Fruit fly (Drosophila melanogaster) whole organism, embryonic: ENCODE results near the gene Dhc62B.
A peak's percentile ranks its signal among the peaks of the same experiment; 100 is the strongest.

Source experiments
- Ada2b ChIP-seq: fragments of 200-800 bp; sonication (Bioruptor generic); IDR thresholded peaks from 2 replicates; pipeline ENCODE4 v1.3.6; 2022; ENCODE audit warnings: missing biosample characterization, missing genetic modification characterization
- Atf6 ChIP-seq: fragments of 200-800 bp; sonication (Bioruptor generic); IDR thresholded peaks from 2 replicates; pipeline ENCODE4 v1.3.6; 2022; ENCODE audit warnings: missing biosample characterization, missing genetic modification characterization
- Blimp-1 ChIP-seq: fragments of 200-800 bp; sonication (Bioruptor generic); optimal IDR thresholded peaks from 3 replicates; lab custom pipeline; 2018; ENCODE audit warnings: missing biosample characterization, missing genetic modification characterization, mild to moderate bottlenecking, moderate library complexity, missing genetic modification reagents
- Bteb2 ChIP-seq: fragments of 200-800 bp; sonication (Bioruptor generic); optimal IDR thresholded peaks from 2 replicates; lab custom pipeline; 2016; ENCODE audit warnings: missing biosample characterization, missing genetic modification characterization
- CG1024 ChIP-seq: fragments of 200-800 bp; sonication (Bioruptor generic); IDR thresholded peaks from 2 replicates; pipeline ENCODE4 v1.3.6; 2022; ENCODE audit warnings: missing biosample characterization, missing genetic modification characterization
- CG10959 ChIP-seq: fragments of 200-800 bp; sonication (Bioruptor generic); IDR thresholded peaks from 2 replicates; pipeline ENCODE4 v1.3.6; 2022; ENCODE audit warnings: missing biosample characterization, missing genetic modification characterization
- CG12071 ChIP-seq: fragments of 200-800 bp; sonication (Bioruptor generic); optimal IDR thresholded peaks from 3 replicates; lab custom pipeline; 2018; ENCODE audit warnings: missing biosample characterization, mild to moderate bottlenecking, missing genetic modification characterization
- CG12155 ChIP-seq: fragments of 200-800 bp; sonication (Bioruptor generic); optimal IDR thresholded peaks from 3 replicates; lab custom pipeline; 2016; ENCODE audit warnings: missing biosample characterization, missing genetic modification characterization
- CG13296 ChIP-seq: fragments of 200-800 bp; sonication (Bioruptor generic); optimal IDR thresholded peaks from 3 replicates; lab custom pipeline; 2018; ENCODE audit warnings: missing biosample characterization, mild to moderate bottlenecking, missing genetic modification characterization
- CG14014 ChIP-seq: fragments of 200-800 bp; sonication (Bioruptor generic); IDR thresholded peaks from 2 replicates; pipeline ENCODE4 v1.3.6; 2022; ENCODE audit warnings: missing biosample characterization, missing genetic modification characterization
- CG1647 ChIP-seq: fragments of 200-800 bp; sonication (Bioruptor generic); optimal IDR thresholded peaks from 3 replicates; lab custom pipeline; 2016; ENCODE audit warnings: missing biosample characterization, missing genetic modification characterization
- CG17802 ChIP-seq: fragments of 200-800 bp; sonication (Bioruptor generic); optimal IDR thresholded peaks from 2 replicates; lab custom pipeline; 2018; ENCODE audit warnings: missing biosample characterization, mild to moderate bottlenecking, missing genetic modification characterization, moderate library complexity
- CG18011 ChIP-seq: fragments of 200-800 bp; sonication (Bioruptor generic); optimal IDR thresholded peaks from 2 replicates; lab custom pipeline; 2017; ENCODE audit warnings: missing biosample characterization, missing genetic modification characterization, mild to moderate bottlenecking, moderate library complexity, missing genotype
- CG2875 ChIP-seq: fragments of 200-800 bp; sonication (Bioruptor generic); optimal IDR thresholded peaks from 2 replicates; lab custom pipeline; 2017; ENCODE audit warnings: missing biosample characterization, mild to moderate bottlenecking, missing genetic modification characterization, missing genetic modification reagents
- CG2889 ChIP-seq: fragments of 200-800 bp; sonication (Bioruptor generic); IDR thresholded peaks from 3 replicates; pipeline ENCODE4 v1.3.6; 2022; ENCODE audit warnings: missing biosample characterization, missing genetic modification characterization
- CG32532 ChIP-seq: fragments of 200-800 bp; sonication (Bioruptor generic); IDR thresholded peaks from 2 replicates; pipeline ENCODE4 v1.3.6; 2022; ENCODE audit warnings: missing biosample characterization, missing genetic modification characterization
- CG32767 ChIP-seq: fragments of 200-800 bp; sonication (Bioruptor generic); IDR thresholded peaks from 2 replicates; pipeline ENCODE4 v1.3.6; 2022; ENCODE audit warnings: missing biosample characterization, missing genetic modification characterization
- CG42726 ChIP-seq: fragments of 200-800 bp; sonication (Bioruptor generic); IDR thresholded peaks from 2 replicates; pipeline ENCODE4 v1.3.6; 2022; ENCODE audit warnings: missing biosample characterization, missing genetic modification characterization; ENCODE audit not compliant: partially characterized antibody
- CG6654 ChIP-seq: fragments of 200-800 bp; sonication (Bioruptor generic); optimal IDR thresholded peaks from 2 replicates; lab custom pipeline; 2017; ENCODE audit warnings: missing biosample characterization, mild to moderate bottlenecking, missing genetic modification characterization
- CG6683 ChIP-seq: fragments of 200-800 bp; sonication (Bioruptor generic); optimal IDR thresholded peaks from 2 replicates; lab custom pipeline; 2017; ENCODE audit warnings: missing biosample characterization, mild to moderate bottlenecking, missing genetic modification characterization, missing genetic modification reagents
- CG7556 ChIP-seq: fragments of 200-800 bp; sonication (Bioruptor generic); optimal IDR thresholded peaks from 2 replicates; lab custom pipeline; 2017; ENCODE audit warnings: missing biosample characterization, mild to moderate bottlenecking, missing genetic modification characterization
- CG7928 ChIP-seq: fragments of 200-800 bp; sonication (Bioruptor generic); optimal IDR thresholded peaks from 2 replicates; lab custom pipeline; 2017; ENCODE audit warnings: missing biosample characterization, mild to moderate bottlenecking, missing genetic modification characterization
- Dek ChIP-seq: fragments of 200-800 bp; sonication (Bioruptor generic); optimal IDR thresholded peaks from 3 replicates; lab custom pipeline; 2019; ENCODE audit warnings: missing biosample characterization, mild to moderate bottlenecking, missing genetic modification characterization, moderate library complexity
- Dp ChIP-seq: fragments of 200-800 bp; sonication (Bioruptor generic); optimal IDR thresholded peaks from 2 replicates; lab custom pipeline; 2018; ENCODE audit warnings: missing biosample characterization, mild to moderate bottlenecking, missing genetic modification characterization, moderate library complexity
- HHEX ChIP-seq: fragments of 200-800 bp; sonication (Bioruptor generic); optimal IDR thresholded peaks from 3 replicates; lab custom pipeline; 2017; ENCODE audit warnings: missing biosample characterization, mild to moderate bottlenecking, missing genetic modification characterization, missing genetic modification reagents
- HLH4C ChIP-seq: fragments of 200-800 bp; sonication (Bioruptor generic); IDR thresholded peaks from 3 replicates; pipeline ENCODE4 v1.3.6; 2022; ENCODE audit warnings: missing biosample characterization, missing genetic modification characterization; ENCODE audit not compliant: partially characterized antibody
- Hand ChIP-seq: fragments of 200-800 bp; sonication (Bioruptor generic); optimal IDR thresholded peaks from 2 replicates; lab custom pipeline; 2017; ENCODE audit warnings: mild to moderate bottlenecking, missing biosample characterization, missing genetic modification reagents, missing genetic modification characterization
- Hmx ChIP-seq: fragments of 200-800 bp; sonication (Bioruptor generic); optimal IDR thresholded peaks from 2 replicates; lab custom pipeline; 2016; ENCODE audit warnings: missing biosample characterization, missing genetic modification characterization
- Myb ChIP-seq: fragments of 200-800 bp; sonication (Bioruptor generic); optimal IDR thresholded peaks from 2 replicates; lab custom pipeline; 2016; ENCODE audit warnings: missing biosample characterization, missing genetic modification characterization
- NFAT ChIP-seq: fragments of 200-800 bp; sonication (Bioruptor generic); IDR thresholded peaks from 2 replicates; pipeline ENCODE4 v1.3.6; 2022; ENCODE audit warnings: missing biosample characterization, missing genetic modification characterization
- Oaz ChIP-seq: fragments of 200-800 bp; sonication (Bioruptor generic); IDR thresholded peaks from 2 replicates; pipeline ENCODE4 v1.3.6; 2022; ENCODE audit warnings: missing biosample characterization, missing genetic modification characterization
- Oli ChIP-seq: fragments of 200-800 bp; sonication (Bioruptor generic); optimal IDR thresholded peaks from 2 replicates; lab custom pipeline; 2018; ENCODE audit warnings: missing biosample characterization, mild to moderate bottlenecking, missing genetic modification characterization, moderate library complexity
- Ssrp ChIP-seq: fragments of 200-800 bp; sonication (Bioruptor generic); optimal IDR thresholded peaks from 2 replicates; lab custom pipeline; 2018; ENCODE audit warnings: missing biosample characterization, mild to moderate bottlenecking, missing genetic modification characterization, moderate library complexity
- YL-1 ChIP-seq: fragments of 200-800 bp; sonication (Bioruptor generic); optimal IDR thresholded peaks from 3 replicates; lab custom pipeline; 2017; ENCODE audit warnings: missing biosample characterization, mild to moderate bottlenecking, missing genetic modification characterization
- aop ChIP-seq: fragments of 200-800 bp; sonication (Bioruptor generic); IDR thresholded peaks from 2 replicates; pipeline ENCODE4 v1.3.6; 2022; ENCODE audit warnings: missing biosample characterization, missing genetic modification characterization
- bowl ChIP-seq: fragments of 200-800 bp; sonication (Bioruptor generic); IDR thresholded peaks from 2 replicates; pipeline ENCODE4 v1.3.6; 2022; ENCODE audit warnings: missing biosample characterization, missing genetic modification characterization
- cad ChIP-seq: fragments of >200 bp; optimal IDR thresholded peaks from 2 replicates; lab custom pipeline; 2017; ENCODE audit warnings: missing biosample characterization, missing genetic modification characterization
- fd102C ChIP-seq: fragments of 200-800 bp; sonication (Bioruptor generic); optimal IDR thresholded peaks from 2 replicates; lab custom pipeline; 2018; ENCODE audit warnings: missing biosample characterization, mild to moderate bottlenecking, missing genetic modification characterization, moderate library complexity
- fd3F ChIP-seq: fragments of 200-800 bp; sonication (Bioruptor generic); optimal IDR thresholded peaks from 2 replicates; lab custom pipeline; 2018; ENCODE audit warnings: missing biosample characterization, mild to moderate bottlenecking, missing genetic modification characterization, moderate library complexity
- hbn ChIP-seq: fragments of 200-800 bp; sonication (Bioruptor generic); IDR thresholded peaks from 2 replicates; pipeline ENCODE4 v1.3.6; 2022; ENCODE audit warnings: missing biosample characterization, missing genetic modification characterization; ENCODE audit not compliant: partially characterized antibody
- klu ChIP-seq: fragments of 200-800 bp; sonication (Bioruptor generic); IDR thresholded peaks from 2 replicates; pipeline ENCODE4 v1.3.6; 2022; ENCODE audit warnings: missing biosample characterization, missing genetic modification characterization
- lab ChIP-seq: fragments of 200-800 bp; sonication (Bioruptor generic); optimal IDR thresholded peaks from 3 replicates; lab custom pipeline; 2017; ENCODE audit warnings: missing biosample characterization, missing genetic modification characterization, mild to moderate bottlenecking, moderate library complexity, missing genetic modification reagents
- lilli ChIP-seq: fragments of 200-800 bp; sonication (Bioruptor generic); optimal IDR thresholded peaks from 3 replicates; lab custom pipeline; 2016; ENCODE audit warnings: missing biosample characterization, missing genetic modification characterization
- prd ChIP-seq, 3 experiments: fragments of >200 bp in 2 of 3; fragments of 200-800 bp in 1 of 3; sonication (Bioruptor generic) in 1 of 3; optimal IDR thresholded peaks in 2 of 3; IDR thresholded peaks in 1 of 3; 2 replicates in 2 of 3; 3 replicates in 1 of 3; pipeline versions ENCODE4 v1.3.6 to Lab custom; 2017 to 2022; ENCODE audit warnings: missing biosample characterization in 1 of 3, missing genetic modification characterization in 1 of 3
- run ChIP-seq: fragments of 200-800 bp; sonication (Bioruptor generic); optimal IDR thresholded peaks from 3 replicates; lab custom pipeline; 2018; ENCODE audit warnings: missing biosample characterization, mild to moderate bottlenecking, missing genetic modification characterization
- sc ChIP-seq, 3 experiments: fragments of >200 bp in 2 of 3; fragments of 200-800 bp in 1 of 3; sonication (Bioruptor generic) in 1 of 3; optimal IDR thresholded peaks; 2 replicates in 2 of 3; 3 replicates in 1 of 3; lab custom pipeline; 2017; ENCODE audit warnings: mild to moderate bottlenecking in 1 of 3, missing biosample characterization in 1 of 3, missing genetic modification characterization in 1 of 3, missing genetic modification reagents in 1 of 3
- sens-2 ChIP-seq: fragments of 200-800 bp; sonication (Bioruptor generic); IDR thresholded peaks from 2 replicates; pipeline ENCODE4 v1.3.6; 2022; ENCODE audit warnings: missing biosample characterization, missing genetic modification characterization
- slou ChIP-seq: fragments of 200-800 bp; sonication (Bioruptor generic); optimal IDR thresholded peaks from 3 replicates; lab custom pipeline; 2016; ENCODE audit warnings: missing biosample characterization, missing genetic modification characterization

Dhc62B gene

dm6 chr3L:1794943-1795696 lies 23.6 kb upstream of the Dhc62B start, which contains the start of the genes alpha-Spec, dlt and Cdc37 (continued):
- no peak for TF ChIP-seq sc (optimal IDR thresholded peaks at IDR 0.05; lab: Kevin White, UChicago)
- TF ChIP-seq sc (GFP tag; optimal IDR thresholded peaks at IDR 0.05; lab: Kevin White, UChicago): no peak
- TF ChIP-seq CG2889 (GFP tag; lab: Robert Waterston, UW): no peak
- no peak for TF ChIP-seq Blimp-1 (GFP tag; lab: Kevin White, UChicago)
- peak; percentile 85 for TF ChIP-seq YL-1 (GFP tag; lab: Kevin White, UChicago)
- TF ChIP-seq fd3F (GFP tag; lab: Kevin White, UChicago): no peak
- no peak for TF ChIP-seq cad (GFP tag; lab: Kevin White, UChicago)
- TF ChIP-seq Ssrp: no peak
- no peak for TF ChIP-seq aop
- peak; percentile 47 for TF ChIP-seq Dp (GFP tag; lab: Kevin White, UChicago)
- 0 out of 2 replicates have a peak, but pooled peaks have one; percentile 16 for TF ChIP-seq NFAT (GFP tag; lab: Robert Waterston, UW)
- no peak for TF ChIP-seq klu
- TF ChIP-seq CG32767 (GFP tag; lab: Robert Waterston, UW): no peak; the same call in 1 of the 2 replicates
- no peak for TF ChIP-seq fd102C (GFP tag; lab: Kevin White, UChicago)
- TF ChIP-seq Hmx (GFP tag; lab: Kevin White, UChicago): no peak
- TF ChIP-seq bowl (GFP tag; lab: Robert Waterston, UW): no peak
- no peak for TF ChIP-seq CG7556 (GFP tag; lab: Kevin White, UChicago)
- TF ChIP-seq CG6654 (GFP tag; lab: Kevin White, UChicago): no peak
- no peak for TF ChIP-seq CG12071 (GFP tag; lab: Kevin White, UChicago)
- TF ChIP-seq CG42726 (GFP tag; lab: Robert Waterston, UW): peak; percentile 66
- TF ChIP-seq CG17802 (tag; lab: Kevin White, UChicago): peak; percentile 62
- peak; percentile 6 for TF ChIP-seq Bteb2 (GFP tag; lab: Kevin White, UChicago)
- no peak for TF ChIP-seq CG13296 (GFP tag; lab: Kevin White, UChicago)
- TF ChIP-seq lilli: peak; percentile 15
- TF ChIP-seq prd (optimal IDR thresholded peaks at IDR 0.05; lab: Kevin White, UChicago): no peak
- TF ChIP-seq prd (GFP tag; IDR thresholded peaks at IDR 0.05; lab: Robert Waterston, UW): no peak
- TF ChIP-seq CG2875: peak; percentile 34
- TF ChIP-seq Oli (tag; lab: Kevin White, UChicago): no peak
- no peak for TF ChIP-seq CG1024 (GFP tag; lab: Robert Waterston, UW)
- TF ChIP-seq CG7928 (GFP tag; lab: Kevin White, UChicago): peak; percentile 34
- no peak for TF ChIP-seq Atf6 (GFP tag; lab: Robert Waterston, UW)
- TF ChIP-seq Myb (GFP tag; lab: Kevin White, UChicago): peak; percentile 45
- TF ChIP-seq CG32532: peak; percentile 9; the same call in 1 of the 2 replicates
- no peak for TF ChIP-seq CG6683 (GFP tag; lab: Kevin White, UChicago)
- no peak for TF ChIP-seq Ada2b (GFP tag; lab: Robert Waterston, UW)
- TF ChIP-seq hbn (GFP tag; lab: Robert Waterston, UW): peak; percentile 73
- TF ChIP-seq CG14014 (GFP tag; lab: Robert Waterston, UW): no peak
- no peak for TF ChIP-seq slou
- no peak for TF ChIP-seq run (tag; lab: Kevin White, UChicago)
- TF ChIP-seq CG10959 (GFP tag; lab: Robert Waterston, UW): no peak
- no peak for TF ChIP-seq CG18011 (GFP tag; lab: Kevin White, UChicago)
- TF ChIP-seq lab (GFP tag; lab: Kevin White, UChicago): no peak
- no peak for TF ChIP-seq CG1647 (GFP tag; lab: Kevin White, UChicago)
- TF ChIP-seq Hand (GFP tag; lab: Kevin White, UChicago): no peak
- peak; percentile 2 for TF ChIP-seq Dek (tag; lab: Kevin White, UChicago)
- TF ChIP-seq HHEX (GFP tag; lab: Kevin White, UChicago): no peak
- TF ChIP-seq HLH4C (GFP tag; lab: Robert Waterston, UW): peak; percentile 88
- TF ChIP-seq Oaz (GFP tag; lab: Robert Waterston, UW): no peak
- TF ChIP-seq CG12155 (GFP tag; lab: Kevin White, UChicago): no peak
- TF ChIP-seq sens-2 (GFP tag; lab: Robert Waterston, UW): no peak
